Fruit fly (Drosophila melanogaster) whole organism, embryonic: ENCODE measurements around the gene msn.

Experiments used
- B-H2 ChIP-seq: fragments of 200-800 bp; sonication (Bioruptor generic); optimal IDR thresholded peaks from 2 replicates; lab custom pipeline; 2018; ENCODE audit warnings: missing biosample characterization, mild to moderate bottlenecking, missing genetic modification characterization
- CG10654 ChIP-seq: fragments of 200-800 bp; sonication (Bioruptor generic); optimal IDR thresholded peaks from 2 replicates; lab custom pipeline; 2016; ENCODE audit warnings: missing biosample characterization, missing genetic modification characterization
- CG10959 ChIP-seq: fragments of 200-800 bp; sonication (Bioruptor generic); IDR thresholded peaks from 2 replicates; pipeline ENCODE4 v1.3.6; 2022; ENCODE audit warnings: missing biosample characterization, missing genetic modification characterization
- CG12104 ChIP-seq: fragments of 200-800 bp; sonication (Bioruptor generic); optimal IDR thresholded peaks from 3 replicates; lab custom pipeline; 2016; ENCODE audit warnings: missing biosample characterization, missing genetic modification characterization
- CG15011 ChIP-seq: fragments of 200-800 bp; sonication (Bioruptor generic); optimal IDR thresholded peaks from 3 replicates; lab custom pipeline; 2018; ENCODE audit warnings: missing biosample characterization, mild to moderate bottlenecking, missing genetic modification characterization
- CG15696 ChIP-seq: fragments of 200-800 bp; sonication (Bioruptor generic); optimal IDR thresholded peaks from 2 replicates; lab custom pipeline; 2019; ENCODE audit warnings: missing biosample characterization, mild to moderate bottlenecking, missing genetic modification characterization, moderate library complexity
- CG17912 ChIP-seq: fragments of 200-800 bp; sonication (Bioruptor generic); optimal IDR thresholded peaks from 2 replicates; lab custom pipeline; 2018; ENCODE audit warnings: missing biosample characterization, mild to moderate bottlenecking, missing genetic modification characterization
- CG1792 ChIP-seq: fragments of 200-800 bp; sonication (Bioruptor generic); optimal IDR thresholded peaks from 2 replicates; lab custom pipeline; 2016; ENCODE audit warnings: missing biosample characterization, missing genetic modification characterization
- CG1832 ChIP-seq: fragments of 200-800 bp; sonication (Bioruptor generic); optimal IDR thresholded peaks from 2 replicates; lab custom pipeline; 2017; ENCODE audit warnings: missing biosample characterization, mild to moderate bottlenecking, missing genetic modification characterization, inconsistent platforms
- CG3281 ChIP-seq: fragments of 200-800 bp; sonication (Bioruptor generic); optimal IDR thresholded peaks from 3 replicates; lab custom pipeline; 2017; ENCODE audit warnings: missing biosample characterization, mild to moderate bottlenecking, missing genetic modification characterization
- CG3407 ChIP-seq: fragments of 200-800 bp; sonication (Bioruptor generic); optimal IDR thresholded peaks from 2 replicates; lab custom pipeline; 2018; ENCODE audit warnings: missing biosample characterization, mild to moderate bottlenecking, missing genetic modification characterization
- CG34376 ChIP-seq: fragments of 200-800 bp; sonication (Bioruptor generic); optimal IDR thresholded peaks from 2 replicates; lab custom pipeline; 2018; ENCODE audit warnings: missing biosample characterization, mild to moderate bottlenecking, missing genetic modification characterization
- CG3995 ChIP-seq: fragments of 200-800 bp; sonication (Bioruptor generic); optimal IDR thresholded peaks from 3 replicates; lab custom pipeline; 2016; ENCODE audit warnings: missing biosample characterization, missing genetic modification characterization
- CG7372 ChIP-seq: fragments of 200-800 bp; sonication (Bioruptor generic); IDR thresholded peaks from 2 replicates; pipeline ENCODE4 v1.3.6; 2022; ENCODE audit warnings: missing biosample characterization, missing genetic modification characterization
- CG8089 ChIP-seq: fragments of 200-800 bp; sonication (Bioruptor generic); optimal IDR thresholded peaks from 3 replicates; lab custom pipeline; 2016; ENCODE audit warnings: missing biosample characterization, missing genetic modification characterization
- CG9797 ChIP-seq: fragments of 200-800 bp; sonication (Bioruptor generic); optimal IDR thresholded peaks from 3 replicates; lab custom pipeline; 2018; ENCODE audit warnings: missing biosample characterization, mild to moderate bottlenecking, missing genetic modification characterization
- CG9876 ChIP-seq: fragments of 200-800 bp; sonication (Bioruptor generic); optimal IDR thresholded peaks from 2 replicates; lab custom pipeline; 2016; ENCODE audit warnings: missing biosample characterization, missing genetic modification characterization
- H15 ChIP-seq: fragments of 200-800 bp; sonication (Bioruptor generic); IDR thresholded peaks from 3 replicates; pipeline ENCODE4 v1.3.6; 2022; ENCODE audit warnings: missing biosample characterization, missing genetic modification characterization
- HmgD ChIP-seq: fragments of 200-800 bp; sonication (Bioruptor generic); optimal IDR thresholded peaks from 3 replicates; lab custom pipeline; 2016; ENCODE audit warnings: missing biosample characterization, missing genetic modification characterization
- Hmr ChIP-seq: fragments of 200-800 bp; sonication (Bioruptor generic); optimal IDR thresholded peaks from 3 replicates; lab custom pipeline; 2017; ENCODE audit warnings: mild to moderate bottlenecking, missing biosample characterization, missing genetic modification reagents, missing genetic modification characterization
- Myb ChIP-seq: fragments of 200-800 bp; sonication (Bioruptor generic); optimal IDR thresholded peaks from 2 replicates; lab custom pipeline; 2016; ENCODE audit warnings: missing biosample characterization, missing genetic modification characterization
- PHDP ChIP-seq: fragments of 200-800 bp; sonication (Bioruptor generic); optimal IDR thresholded peaks from 3 replicates; lab custom pipeline; 2018; ENCODE audit warnings: missing biosample characterization, mild to moderate bottlenecking, missing genetic modification characterization, moderate library complexity
- Spps ChIP-seq: fragments of 200-800 bp; sonication (Bioruptor generic); optimal IDR thresholded peaks from 2 replicates; lab custom pipeline; 2018; ENCODE audit warnings: missing biosample characterization, mild to moderate bottlenecking, missing genetic modification characterization
- Stat92E ChIP-seq, 3 experiments: fragments of >200 bp in 2 of 3; fragments of 200-800 bp in 1 of 3; sonication (Bioruptor generic) in 1 of 3; optimal IDR thresholded peaks; 2 replicates each; lab custom pipeline; 2017 to 2019; ENCODE audit warnings: missing biosample characterization in 3 of 3, missing genetic modification characterization in 3 of 3, mild to moderate bottlenecking in 1 of 3, moderate library complexity in 1 of 3
- Vsx1 ChIP-seq: fragments of 200-800 bp; sonication (Bioruptor generic); optimal IDR thresholded peaks from 2 replicates; lab custom pipeline; 2017; ENCODE audit warnings: missing biosample characterization, mild to moderate bottlenecking, missing genetic modification characterization, missing genetic modification reagents
- caup ChIP-seq: fragments of 200-800 bp; sonication (Bioruptor generic); optimal IDR thresholded peaks from 3 replicates; lab custom pipeline; 2017; ENCODE audit warnings: missing biosample characterization, mild to moderate bottlenecking, missing genetic modification characterization, moderate library complexity; ENCODE audit not compliant: severe bottlenecking
- ci ChIP-seq: fragments of 200-800 bp; sonication (Bioruptor generic); IDR thresholded peaks from 3 replicates; pipeline ENCODE4 v1.3.6; 2022; ENCODE audit warnings: missing biosample characterization, missing genetic modification characterization
- crol ChIP-seq: fragments of 200-800 bp; sonication (Bioruptor generic); IDR thresholded peaks from 2 replicates; pipeline ENCODE4 v1.3.6; 2022; ENCODE audit warnings: missing biosample characterization, missing genetic modification characterization
- crp ChIP-seq, 2 experiments: fragments of 200-800 bp; sonication (Bioruptor generic); optimal IDR thresholded peaks; 2 replicates in 1 of 2; 3 replicates in 1 of 2; lab custom pipeline; 2017; ENCODE audit warnings: missing biosample characterization in 2 of 2, missing genetic modification characterization in 2 of 2, mild to moderate bottlenecking in 1 of 2, moderate library complexity in 1 of 2
- danr ChIP-seq: fragments of 200-800 bp; sonication (Bioruptor generic); IDR thresholded peaks from 2 replicates; pipeline ENCODE4 v1.3.6; 2022; ENCODE audit warnings: missing biosample characterization, missing genetic modification characterization
- en ChIP-seq: fragments of 200-800 bp; sonication (Bioruptor generic); optimal IDR thresholded peaks from 2 replicates; lab custom pipeline; 2016; ENCODE audit warnings: missing biosample characterization, missing genetic modification characterization
- fu2 ChIP-seq: fragments of 200-800 bp; sonication (Bioruptor generic); optimal IDR thresholded peaks from 2 replicates; lab custom pipeline; 2016; ENCODE audit warnings: missing biosample characterization, missing genetic modification characterization
- gfzf ChIP-seq: fragments of 200-800 bp; sonication (Bioruptor generic); optimal IDR thresholded peaks from 2 replicates; lab custom pipeline; 2016; ENCODE audit warnings: missing biosample characterization, mild to moderate bottlenecking, missing genetic modification characterization, moderate library complexity
- grn ChIP-seq: fragments of 200-800 bp; sonication (Bioruptor generic); optimal IDR thresholded peaks from 3 replicates; lab custom pipeline; 2017; ENCODE audit warnings: missing biosample characterization, missing genetic modification characterization
- insv ChIP-seq, 2 experiments: fragments of 200-800 bp; sonication (Bioruptor generic); optimal IDR thresholded peaks; 3 replicates each; lab custom pipeline; 2016 to 2018; ENCODE audit warnings: missing biosample characterization in 2 of 2, missing genetic modification characterization in 2 of 2
- jigr1 ChIP-seq: fragments of 200-800 bp; sonication (Bioruptor generic); IDR thresholded peaks from 3 replicates; pipeline ENCODE4 v1.3.6; 2022; ENCODE audit warnings: missing biosample characterization, missing genetic modification characterization
- jing ChIP-seq: fragments of 200-800 bp; sonication (Bioruptor generic); optimal IDR thresholded peaks from 2 replicates; lab custom pipeline; 2018; ENCODE audit warnings: missing biosample characterization, mild to moderate bottlenecking, missing genetic modification characterization
- maf-S ChIP-seq: fragments of 200-800 bp; sonication (Bioruptor generic); optimal IDR thresholded peaks from 2 replicates; lab custom pipeline; 2016; ENCODE audit warnings: missing biosample characterization, missing genetic modification characterization
- nmo ChIP-seq: fragments of 200-800 bp; sonication (Bioruptor generic); optimal IDR thresholded peaks from 2 replicates; lab custom pipeline; 2018; ENCODE audit warnings: missing biosample characterization, mild to moderate bottlenecking, missing genetic modification characterization, moderate library complexity
- pzg ChIP-seq: fragments of 200-800 bp; sonication (Bioruptor generic); optimal IDR thresholded peaks from 3 replicates; lab custom pipeline; 2018; ENCODE audit warnings: missing biosample characterization, mild to moderate bottlenecking, missing genetic modification characterization, moderate library complexity
- seq ChIP-seq: fragments of 200-800 bp; sonication (Bioruptor generic); IDR thresholded peaks from 2 replicates; pipeline ENCODE4 v1.3.6; 2022; ENCODE audit warnings: missing biosample characterization, missing genetic modification characterization
- shn ChIP-seq: fragments of 200-800 bp; sonication (Bioruptor generic); optimal IDR thresholded peaks from 3 replicates; lab custom pipeline; 2016; ENCODE audit warnings: missing biosample characterization, missing genetic modification characterization
- sisA ChIP-seq: fragments of 200-800 bp; sonication (Bioruptor generic); IDR thresholded peaks from 2 replicates; pipeline ENCODE4 v1.3.6; 2022; ENCODE audit warnings: missing biosample characterization, missing genetic modification characterization
- sob ChIP-seq: fragments of 200-800 bp; sonication (Bioruptor generic); IDR thresholded peaks from 2 replicates; pipeline ENCODE4 v1.3.6; 2022; ENCODE audit warnings: missing biosample characterization, missing genetic modification characterization
- sqz ChIP-seq: fragments of 200-800 bp; sonication (Bioruptor generic); optimal IDR thresholded peaks from 3 replicates; lab custom pipeline; 2018; ENCODE audit warnings: missing biosample characterization, mild to moderate bottlenecking, missing genetic modification characterization
- stc ChIP-seq: fragments of 200-800 bp; sonication (Bioruptor generic); IDR thresholded peaks from 2 replicates; pipeline ENCODE4 v1.3.6; 2022; ENCODE audit warnings: missing biosample characterization, missing genetic modification characterization
- sug ChIP-seq: fragments of 200-800 bp; optimal IDR thresholded peaks from 2 replicates; lab custom pipeline; 2019; ENCODE audit warnings: missing biosample characterization, mild to moderate bottlenecking, missing genetic modification characterization, moderate library complexity
- tgo ChIP-seq: fragments of 200-800 bp; sonication (Bioruptor generic); IDR thresholded peaks from 3 replicates; pipeline ENCODE4 v1.3.6; 2022; ENCODE audit warnings: missing biosample characterization, missing genetic modification characterization
- usp ChIP-seq: fragments of >200 bp; optimal IDR thresholded peaks from 2 replicates; lab custom pipeline; 2017; ENCODE audit warnings: missing biosample characterization, missing genetic modification characterization

Gene msn

DNA sequence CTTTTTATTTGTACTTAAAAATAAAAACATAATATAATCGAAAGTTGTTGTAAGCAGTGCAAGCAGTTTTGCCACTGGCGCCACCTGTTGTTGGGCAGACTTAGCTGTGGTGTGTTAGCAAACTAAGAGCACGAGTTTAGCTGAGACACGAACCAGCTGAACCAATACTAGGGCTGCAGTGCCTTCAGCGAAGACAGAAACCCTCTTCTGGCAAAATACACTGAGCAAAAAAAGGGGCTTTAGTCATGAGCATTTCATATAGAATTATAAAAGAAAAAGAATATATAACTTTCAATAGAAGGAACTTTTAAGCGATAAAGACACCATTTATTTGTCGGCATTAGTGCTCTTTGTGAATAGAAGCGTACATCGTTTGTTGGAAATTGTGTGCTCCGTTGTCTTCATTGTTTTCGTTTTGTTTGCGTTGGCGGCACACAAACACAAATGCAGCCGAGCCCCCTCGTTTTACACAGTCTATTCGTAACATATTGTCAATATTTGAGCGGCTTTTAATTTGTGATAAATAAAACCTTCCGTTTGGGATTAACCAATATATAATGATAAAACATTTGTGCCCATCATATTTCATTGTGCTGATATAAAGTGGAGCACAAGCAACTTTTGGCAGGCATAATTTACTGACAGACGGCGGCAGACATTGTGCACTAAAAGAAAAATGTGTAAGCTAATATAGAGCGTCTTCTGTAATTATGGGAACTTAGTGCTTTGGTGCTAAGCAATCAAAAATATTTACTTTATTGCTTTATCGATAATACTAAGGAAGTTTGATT is 54.8 kb downstream of the msn start (continued):
- TF ChIP-seq caup (GFP tag; lab: Kevin White, UChicago) (peak; percentile 78), ci (GFP tag; lab: Robert Waterston, UW) (peak; percentile 91), en (GFP tag; lab: Kevin White, UChicago) (peak; percentile 20), Hmr (GFP tag; lab: Kevin White, UChicago) (peak; percentile 73), sisA (GFP tag; lab: Robert Waterston, UW) (peak; percentile 86), seq (GFP tag; lab: Robert Waterston, UW) (peak; percentile 51; the same call in 1 of the 2 replicates), sug (tag; lab: Kevin White, UChicago) (peak; percentile 52), CG15696 (tag; lab: Kevin White, UChicago) (peak; percentile 73), CG3407 (peak; percentile 71), pzg (GFP tag; lab: Kevin White, UChicago) (peak; percentile 44), CG3281 (GFP tag; lab: Kevin White, UChicago) (peak; percentile 72), insv (GFP tag; optimal IDR thresholded peaks at IDR 0.05; lab: Kevin White, UChicago) (peak in 1 of 2 experiments; percentile 18), sqz (GFP tag; lab: Kevin White, UChicago) (peak; percentile 66), HmgD (peak; percentile 88), grn (GFP tag; lab: Kevin White, UChicago) (peak; percentile 35), crp (GFP tag; optimal IDR thresholded peaks at IDR 0.05; lab: Kevin White, UChicago) (peak in 1 of 2 experiments; percentile 31), crol (GFP tag; lab: Robert Waterston, UW) (no peak), Myb (no peak), CG8089 (GFP tag; lab: Kevin White, UChicago) (peak; percentile 45), PHDP (tag; lab: Kevin White, UChicago) (peak; percentile 83), gfzf (GFP tag; lab: Kevin White, UChicago) (peak; percentile 33), CG15011 (GFP tag; lab: Kevin White, UChicago) (peak; percentile 42), CG10959 (GFP tag; lab: Robert Waterston, UW) (no peak; the same call in none of the 2 replicates), tgo (peak; percentile 71), danr (peak; percentile 18; the same call in 1 of the 2 replicates), jigr1 (GFP tag; lab: Robert Waterston, UW) (peak; percentile 69; the same call in 2 of the 3 replicates), B-H2 (GFP tag; lab: Kevin White, UChicago) (peak; percentile 75), CG1832 (GFP tag; lab: Kevin White, UChicago) (no peak), CG1792 (GFP tag; lab: Kevin White, UChicago) (no peak), Vsx1 (GFP tag; lab: Kevin White, UChicago) (peak; percentile 36), fu2 (peak; percentile 21), H15 (GFP tag; lab: Robert Waterston, UW) (peak; percentile 65), CG3995 (GFP tag; lab: Kevin White, UChicago) (peak; percentile 16), CG17912 (peak; percentile 66), CG7372 (GFP tag; lab: Robert Waterston, UW) (peak; percentile 49), usp (no peak), maf-S (GFP tag; lab: Kevin White, UChicago) (peak; percentile 53), stc (GFP tag; lab: Robert Waterston, UW) (peak; percentile 80), sob (GFP tag; lab: Robert Waterston, UW) (peak; percentile 83), Stat92E (GFP tag; optimal IDR thresholded peaks at IDR 0.05; lab: Kevin White, UChicago) (peak in 1 of 3 experiments; percentile 29), Spps (tag; lab: Kevin White, UChicago) (peak; percentile 6), nmo (GFP tag; lab: Kevin White, UChicago) (peak; percentile 69), CG12104 (GFP tag; lab: Kevin White, UChicago) (peak; percentile 65), CG9876 (GFP tag; lab: Kevin White, UChicago) (peak; percentile 79), jing (peak; percentile 42), CG9797 (no peak), CG10654 (GFP tag; lab: Kevin White, UChicago) (peak; percentile 69), CG34376 (GFP tag; lab: Kevin White, UChicago) (peak; percentile 13), shn (GFP tag; lab: Kevin White, UChicago) (peak; percentile 19)
